Worm (Caenorhabditis elegans) whole organism, L3 larva: ENCODE data around the gene chhy-1.

Experiments used
- aly-2 ChIP-seq: fragments of 150-350 bp; optimal IDR thresholded peaks from 2 replicates; lab custom pipeline; 2014; ENCODE audit warnings: missing biosample characterization, missing genetic modification characterization
- ama-1 ChIP-seq: fragments of 150-350 bp; optimal IDR thresholded peaks from 2 replicates; lab custom pipeline; 2018
- ceh-9 ChIP-seq: sonication (generic microtip); optimal IDR thresholded peaks from 2 replicates; lab custom pipeline; 2018; ENCODE audit warnings: missing biosample characterization, missing genetic modification characterization
- egl-27 ChIP-seq: sonication (generic microtip); optimal IDR thresholded peaks from 4 replicates; lab custom pipeline; 2017; ENCODE audit warnings: missing biosample characterization, missing genetic modification reagents, missing genetic modification characterization
- fkh-10 ChIP-seq: sonication (generic microtip); optimal IDR thresholded peaks from 2 replicates; lab custom pipeline; 2017; ENCODE audit warnings: missing biosample characterization, missing genetic modification reagents, missing genetic modification characterization
- fos-1 ChIP-seq: fragments of 150-350 bp; optimal IDR thresholded peaks from 2 replicates; lab custom pipeline; 2014; ENCODE audit warnings: missing biosample characterization, missing genetic modification characterization
- nhr-11 ChIP-seq: fragments of 150-350 bp; optimal IDR thresholded peaks from 2 replicates; lab custom pipeline; 2014; ENCODE audit warnings: missing biosample characterization, missing genetic modification characterization
- nhr-25 ChIP-seq: sonication (generic microtip); optimal IDR thresholded peaks from 2 replicates; lab custom pipeline; 2017; ENCODE audit warnings: missing biosample characterization, missing genetic modification characterization
- nhr-28 ChIP-seq: fragments of 150-350 bp; optimal IDR thresholded peaks from 2 replicates; lab custom pipeline; 2014; ENCODE audit warnings: missing biosample characterization, missing genetic modification characterization
- unc-62 ChIP-seq: fragments of 150-350 bp; sonication (generic microtip); optimal IDR thresholded peaks from 4 replicates; lab custom pipeline; 2014; ENCODE audit warnings: missing biosample characterization, missing genetic modification reagents, missing genetic modification characterization
- zag-1 ChIP-seq: fragments of 150-350 bp; optimal IDR thresholded peaks from 2 replicates; lab custom pipeline; 2014; ENCODE audit warnings: missing biosample characterization, missing genetic modification characterization
- ztf-4 ChIP-seq: fragments of 150-350 bp; optimal IDR thresholded peaks from 2 replicates; lab custom pipeline; 2014; ENCODE audit warnings: missing biosample characterization, missing genetic modification characterization

DNA sequence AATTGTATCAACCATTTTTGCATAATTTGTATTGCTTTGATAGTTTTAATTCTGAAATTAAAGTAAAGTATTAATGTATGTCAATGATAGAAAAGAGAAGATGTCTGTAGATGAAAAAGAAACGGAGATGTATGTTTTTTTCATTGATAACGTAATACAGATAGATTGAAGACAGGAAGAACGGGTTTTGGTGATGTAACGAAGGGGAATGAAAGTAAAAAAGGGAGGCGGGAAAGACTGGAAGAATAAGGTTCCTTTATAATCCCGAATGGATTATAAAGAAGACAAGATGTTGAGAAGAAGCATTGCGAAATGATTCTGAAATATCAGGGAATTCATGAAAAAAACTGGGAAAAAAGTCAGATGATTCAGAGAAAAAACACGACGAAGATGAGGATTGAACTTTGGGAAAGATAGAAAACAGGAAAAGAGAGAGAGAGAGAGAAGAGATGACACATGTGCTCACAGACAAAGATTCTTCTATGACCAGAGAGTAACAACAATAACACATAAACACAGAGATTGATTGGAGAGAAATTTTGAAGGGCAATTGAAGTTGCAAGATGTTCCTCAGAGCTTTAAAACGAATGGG lies 32.3 kb downstream of the chhy-1 start, which contains the start of gene F54C9.11:
- TF ChIP-seq ztf-4, result no peak
- no peak for TF ChIP-seq nhr-28 (tag; lab: Kevin White, UChicago)
- TF ChIP-seq aly-2 (tag; lab: Kevin White, UChicago), result no peak
- TF ChIP-seq fos-1 (tag; lab: Kevin White, UChicago), result no peak
- no peak for TF ChIP-seq zag-1
- no peak for TF ChIP-seq ama-1 (lab: Kevin White, UChicago)
- TF ChIP-seq nhr-11 (tag; lab: Kevin White, UChicago), result no peak
- TF ChIP-seq unc-62 (GFP tag; lab: Kevin White, UChicago), result no peak
- TF ChIP-seq egl-27 (tag; lab: Kevin White, UChicago), result no peak
- no peak for TF ChIP-seq ceh-9 (tag; lab: Kevin White, UChicago)
- TF ChIP-seq nhr-25, result no peak
- no peak for TF ChIP-seq fkh-10 (GFP tag; lab: Kevin White, UChicago)
